Fruit fly (Drosophila melanogaster) whole organism, embryonic: Measurements from ENCODE around the gene Miox.

Experiments
- Asciz ChIP-seq: fragments of 200-800 bp; sonication (Bioruptor generic); optimal IDR thresholded peaks from 2 replicates; lab custom pipeline; 2017; ENCODE audit warnings: missing biosample characterization, mild to moderate bottlenecking, missing genetic modification characterization, missing genetic modification reagents
- BEAF-32 ChIP-seq: fragments of 200-800 bp; sonication (Bioruptor generic); optimal IDR thresholded peaks from 3 replicates; lab custom pipeline; 2017; ENCODE audit warnings: missing biosample characterization, missing genetic modification characterization, mild to moderate bottlenecking, moderate library complexity, missing genetic modification reagents
- CG10565 ChIP-seq: fragments of 200-800 bp; sonication (Bioruptor generic); optimal IDR thresholded peaks from 3 replicates; lab custom pipeline; 2016; ENCODE audit warnings: missing biosample characterization, mild to moderate bottlenecking, missing genetic modification characterization
- CG11560 ChIP-seq: fragments of 200-800 bp; sonication (Bioruptor generic); IDR thresholded peaks from 3 replicates; pipeline ENCODE4 v1.3.6; 2022; ENCODE audit warnings: missing biosample characterization, missing genetic modification characterization
- CG13287 ChIP-seq: fragments of 200-800 bp; sonication (Bioruptor generic); IDR thresholded peaks from 2 replicates; pipeline ENCODE4 v1.3.6; 2022; ENCODE audit warnings: missing biosample characterization, missing genetic modification characterization; ENCODE audit not compliant: partially characterized antibody
- CG14710 ChIP-seq: fragments of 200-800 bp; sonication (Bioruptor generic); optimal IDR thresholded peaks from 3 replicates; lab custom pipeline; 2019; ENCODE audit warnings: missing biosample characterization, mild to moderate bottlenecking, missing genetic modification characterization, moderate library complexity
- CG1647 ChIP-seq: fragments of 200-800 bp; sonication (Bioruptor generic); optimal IDR thresholded peaks from 3 replicates; lab custom pipeline; 2016; ENCODE audit warnings: missing biosample characterization, missing genetic modification characterization
- CG17385 ChIP-seq: fragments of 200-800 bp; sonication (Bioruptor generic); optimal IDR thresholded peaks from 3 replicates; lab custom pipeline; 2018; ENCODE audit warnings: missing biosample characterization, mild to moderate bottlenecking, missing genetic modification characterization
- CG32767 ChIP-seq: fragments of 200-800 bp; sonication (Bioruptor generic); IDR thresholded peaks from 2 replicates; pipeline ENCODE4 v1.3.6; 2022; ENCODE audit warnings: missing biosample characterization, missing genetic modification characterization
- CG34422 ChIP-seq: fragments of 200-800 bp; sonication (Bioruptor generic); IDR thresholded peaks from 3 replicates; pipeline ENCODE4 v1.3.6; 2022; ENCODE audit warnings: missing biosample characterization, missing genetic modification characterization
- CG4617 ChIP-seq: fragments of 200-800 bp; sonication (Bioruptor generic); optimal IDR thresholded peaks from 3 replicates; lab custom pipeline; 2016; ENCODE audit warnings: missing biosample characterization, missing genetic modification characterization, borderline replicate concordance
- CG6272 ChIP-seq: fragments of 200-800 bp; sonication (Bioruptor generic); IDR thresholded peaks from 2 replicates; pipeline ENCODE4 v1.3.6; 2022; ENCODE audit warnings: missing biosample characterization, missing genetic modification characterization
- CG6654 ChIP-seq: fragments of 200-800 bp; sonication (Bioruptor generic); optimal IDR thresholded peaks from 2 replicates; lab custom pipeline; 2017; ENCODE audit warnings: missing biosample characterization, mild to moderate bottlenecking, missing genetic modification characterization
- CG6765 ChIP-seq: fragments of 200-800 bp; sonication (Bioruptor generic); optimal IDR thresholded peaks from 3 replicates; lab custom pipeline; 2017; ENCODE audit warnings: missing biosample characterization, mild to moderate bottlenecking, missing genetic modification characterization
- CG6791 ChIP-seq: fragments of 200-800 bp; sonication (Bioruptor generic); IDR thresholded peaks from 3 replicates; pipeline ENCODE4 v1.3.6; 2022; ENCODE audit warnings: missing biosample characterization, missing genetic modification characterization; ENCODE audit not compliant: partially characterized antibody
- CG8924 ChIP-seq: fragments of 200-800 bp; optimal IDR thresholded peaks from 3 replicates; lab custom pipeline; 2019; ENCODE audit warnings: missing biosample characterization, mild to moderate bottlenecking, missing genetic modification characterization, moderate library complexity
- CG9437 ChIP-seq: fragments of 200-800 bp; sonication (Bioruptor generic); optimal IDR thresholded peaks from 2 replicates; lab custom pipeline; 2018; ENCODE audit warnings: missing biosample characterization, mild to moderate bottlenecking, missing genetic modification characterization
- CG9797 ChIP-seq: fragments of 200-800 bp; sonication (Bioruptor generic); optimal IDR thresholded peaks from 3 replicates; lab custom pipeline; 2018; ENCODE audit warnings: missing biosample characterization, mild to moderate bottlenecking, missing genetic modification characterization
- CG9932 ChIP-seq: fragments of 200-800 bp; sonication (Bioruptor generic); IDR thresholded peaks from 2 replicates; pipeline ENCODE4 v1.3.6; 2022; ENCODE audit warnings: missing biosample characterization, missing genetic modification characterization
- CkIIα-i1 ChIP-seq: fragments of 200-800 bp; sonication (Bioruptor generic); IDR thresholded peaks from 2 replicates; pipeline ENCODE4 v1.3.6; 2022; ENCODE audit warnings: missing biosample characterization, missing genetic modification characterization
- Deaf1 ChIP-seq: fragments of 200-800 bp; optimal IDR thresholded peaks from 3 replicates; lab custom pipeline; 2019; ENCODE audit warnings: missing biosample characterization, mild to moderate bottlenecking, missing genetic modification characterization, moderate library complexity
- Dek ChIP-seq: fragments of 200-800 bp; sonication (Bioruptor generic); optimal IDR thresholded peaks from 3 replicates; lab custom pipeline; 2019; ENCODE audit warnings: missing biosample characterization, mild to moderate bottlenecking, missing genetic modification characterization, moderate library complexity
- Dll ChIP-seq: fragments of 200-800 bp; sonication (Bioruptor generic); IDR thresholded peaks from 4 replicates; pipeline ENCODE4 v1.3.6; 2022; ENCODE audit warnings: missing biosample characterization, missing genetic modification characterization; ENCODE audit not compliant: partially characterized antibody
- Doc2 ChIP-seq: fragments of 200-800 bp; sonication (Bioruptor generic); IDR thresholded peaks from 2 replicates; pipeline ENCODE4 v1.3.6; 2022; ENCODE audit warnings: missing biosample characterization, missing genetic modification characterization
- Dp ChIP-seq: fragments of 200-800 bp; sonication (Bioruptor generic); optimal IDR thresholded peaks from 2 replicates; lab custom pipeline; 2018; ENCODE audit warnings: missing biosample characterization, mild to moderate bottlenecking, missing genetic modification characterization, moderate library complexity
- E2f2 ChIP-seq: fragments of 200-800 bp; sonication (Bioruptor generic); IDR thresholded peaks from 2 replicates; pipeline ENCODE4 v1.3.6; 2022; ENCODE audit warnings: missing biosample characterization, missing genetic modification characterization
- Ets65A ChIP-seq: fragments of 200-800 bp; sonication (Bioruptor generic); peaks from one replicate; lab custom pipeline; 2016; ENCODE audit warnings: missing biosample characterization, missing genetic modification characterization
- Ets97D ChIP-seq: fragments of 200-800 bp; sonication (Bioruptor generic); optimal IDR thresholded peaks from 3 replicates; lab custom pipeline; 2016; ENCODE audit warnings: missing biosample characterization, missing genetic modification characterization
- HHEX ChIP-seq: fragments of 200-800 bp; sonication (Bioruptor generic); optimal IDR thresholded peaks from 3 replicates; lab custom pipeline; 2017; ENCODE audit warnings: missing biosample characterization, mild to moderate bottlenecking, missing genetic modification characterization, missing genetic modification reagents
- Lhr ChIP-seq: fragments of 200-800 bp; sonication (Bioruptor generic); optimal IDR thresholded peaks from 3 replicates; lab custom pipeline; 2017; ENCODE audit warnings: mild to moderate bottlenecking, missing biosample characterization, missing genetic modification reagents, missing genetic modification characterization
- MBD-R2 ChIP-seq: fragments of 200-800 bp; sonication (Bioruptor generic); IDR thresholded peaks from 2 replicates; pipeline ENCODE4 v1.3.6; 2022; ENCODE audit warnings: missing biosample characterization, missing genetic modification characterization
- Myb ChIP-seq: fragments of 200-800 bp; sonication (Bioruptor generic); optimal IDR thresholded peaks from 2 replicates; lab custom pipeline; 2016; ENCODE audit warnings: missing biosample characterization, missing genetic modification characterization
- Sox100B ChIP-seq: fragments of 200-800 bp; sonication (Bioruptor generic); optimal IDR thresholded peaks from 3 replicates; lab custom pipeline; 2018; ENCODE audit warnings: missing biosample characterization, mild to moderate bottlenecking, missing genetic modification characterization
- Tbp ChIP-seq: fragments of >200 bp; optimal IDR thresholded peaks from 2 replicates; lab custom pipeline; 2018; ENCODE audit warnings: missing biosample characterization, missing genetic modification characterization
- Vsx1 ChIP-seq: fragments of 200-800 bp; sonication (Bioruptor generic); optimal IDR thresholded peaks from 2 replicates; lab custom pipeline; 2017; ENCODE audit warnings: missing biosample characterization, mild to moderate bottlenecking, missing genetic modification characterization, missing genetic modification reagents
- bigmax ChIP-seq: fragments of 200-800 bp; sonication (Bioruptor generic); optimal IDR thresholded peaks from 2 replicates; lab custom pipeline; 2018; ENCODE audit warnings: missing biosample characterization, mild to moderate bottlenecking, missing genetic modification characterization
- disco-r ChIP-seq: fragments of 200-800 bp; sonication (Bioruptor generic); optimal IDR thresholded peaks from 2 replicates; lab custom pipeline; 2016; ENCODE audit warnings: missing biosample characterization, missing genetic modification characterization
- dmrt99B ChIP-seq: fragments of 200-800 bp; sonication (Bioruptor generic); optimal IDR thresholded peaks from 2 replicates; lab custom pipeline; 2018; ENCODE audit warnings: missing biosample characterization, mild to moderate bottlenecking, missing genetic modification characterization, moderate library complexity
- fru ChIP-seq: fragments of >200 bp; optimal IDR thresholded peaks from 2 replicates; lab custom pipeline; 2017
- gfzf ChIP-seq: fragments of 200-800 bp; sonication (Bioruptor generic); optimal IDR thresholded peaks from 2 replicates; lab custom pipeline; 2016; ENCODE audit warnings: missing biosample characterization, mild to moderate bottlenecking, missing genetic modification characterization, moderate library complexity
- grau ChIP-seq: fragments of 200-800 bp; optimal IDR thresholded peaks from 3 replicates; lab custom pipeline; 2019; ENCODE audit warnings: missing biosample characterization, mild to moderate bottlenecking, missing genetic modification characterization, moderate library complexity
- nmo ChIP-seq: fragments of 200-800 bp; sonication (Bioruptor generic); optimal IDR thresholded peaks from 2 replicates; lab custom pipeline; 2018; ENCODE audit warnings: missing biosample characterization, mild to moderate bottlenecking, missing genetic modification characterization, moderate library complexity
- pzg ChIP-seq: fragments of 200-800 bp; sonication (Bioruptor generic); optimal IDR thresholded peaks from 3 replicates; lab custom pipeline; 2018; ENCODE audit warnings: missing biosample characterization, mild to moderate bottlenecking, missing genetic modification characterization, moderate library complexity
- stwl ChIP-seq: fragments of 200-800 bp; sonication (Bioruptor generic); optimal IDR thresholded peaks from 3 replicates; lab custom pipeline; 2018; ENCODE audit warnings: missing biosample characterization, mild to moderate bottlenecking, missing genetic modification characterization, moderate library complexity
- sug ChIP-seq: fragments of 200-800 bp; optimal IDR thresholded peaks from 2 replicates; lab custom pipeline; 2019; ENCODE audit warnings: missing biosample characterization, mild to moderate bottlenecking, missing genetic modification characterization, moderate library complexity
- unpg ChIP-seq: fragments of 200-800 bp; sonication (Bioruptor generic); optimal IDR thresholded peaks from 3 replicates; lab custom pipeline; 2018; ENCODE audit warnings: missing biosample characterization, mild to moderate bottlenecking, missing genetic modification characterization, moderate library complexity
- wor ChIP-seq: fragments of 200-800 bp; sonication (Bioruptor generic); IDR thresholded peaks from 2 replicates; pipeline ENCODE4 v1.3.6; 2022; ENCODE audit warnings: missing biosample characterization, missing genetic modification characterization
- zf30C ChIP-seq: fragments of 200-800 bp; sonication (Bioruptor generic); optimal IDR thresholded peaks from 3 replicates; lab custom pipeline; 2018; ENCODE audit warnings: missing biosample characterization, mild to moderate bottlenecking, missing genetic modification characterization

Miox gene

dm6 chr3L:12193485-12193884 lies 8.7 kb downstream of the Miox start, which contains the start of gene thoc6:
Gene thoc6 (minus strand): TSS chr3L:12193688.
- TF ChIP-seq wor (GFP tag; lab: Robert Waterston, UW) (no peak), Lhr (GFP tag; lab: Kevin White, UChicago) (peak; percentile 16), sug (no peak), CG32767 (GFP tag; lab: Robert Waterston, UW) (no peak), MBD-R2 (GFP tag; lab: Robert Waterston, UW) (peak; percentile 77), disco-r (no peak), CG13287 (GFP tag; lab: Robert Waterston, UW) (peak; percentile 30; the same call in 1 of the 2 replicates), Ets65A (GFP tag; lab: Kevin White, UChicago) (peak; percentile 44), CG6765 (GFP tag; lab: Kevin White, UChicago) (no peak), bigmax (GFP tag; lab: Kevin White, UChicago) (peak; percentile 38), fru (no peak), CG9797 (GFP tag; lab: Kevin White, UChicago) (peak; percentile 56), dmrt99B (no peak), Doc2 (GFP tag; lab: Robert Waterston, UW) (no peak), CG6791 (GFP tag; lab: Robert Waterston, UW) (no peak), Dp (GFP tag; lab: Kevin White, UChicago) (peak; percentile 54), E2f2 (GFP tag; lab: Robert Waterston, UW) (0 out of 2 replicates have a peak, but pooled peaks have one; percentile 38), grau (tag; lab: Kevin White, UChicago) (no peak), CG10565 (GFP tag; lab: Kevin White, UChicago) (no peak), zf30C (GFP tag; lab: Kevin White, UChicago) (no peak), CkIIα-i1 (GFP tag; lab: Robert Waterston, UW) (no peak), Vsx1 (peak; percentile 9), HHEX (GFP tag; lab: Kevin White, UChicago) (no peak), Myb (GFP tag; lab: Kevin White, UChicago) (peak; percentile 91), CG1647 (GFP tag; lab: Kevin White, UChicago) (no peak), CG8924 (tag; lab: Kevin White, UChicago) (no peak), CG9932 (GFP tag; lab: Robert Waterston, UW) (no peak), Dek (tag; lab: Kevin White, UChicago) (no peak), unpg (GFP tag; lab: Kevin White, UChicago) (no peak), CG34422 (peak; percentile 19; the same call in 1 of the 3 replicates), CG6654 (GFP tag; lab: Kevin White, UChicago) (no peak), CG11560 (tag; lab: Robert Waterston, UW) (no peak), CG14710 (tag; lab: Kevin White, UChicago) (no peak), stwl (peak; percentile 69), Sox100B (GFP tag; lab: Kevin White, UChicago) (no peak), CG9437 (GFP tag; lab: Kevin White, UChicago) (peak; percentile 99), CG4617 (peak; percentile 7), BEAF-32 (GFP tag; lab: Kevin White, UChicago) (peak; percentile 21), CG6272 (GFP tag; lab: Robert Waterston, UW) (no peak), gfzf (GFP tag; lab: Kevin White, UChicago) (peak; percentile 75), pzg (GFP tag; lab: Kevin White, UChicago) (peak; percentile 58), Asciz (GFP tag; lab: Kevin White, UChicago) (no peak), CG17385 (GFP tag; lab: Kevin White, UChicago) (no peak), Tbp (GFP tag; lab: Kevin White, UChicago) (no peak), Deaf1 (tag; lab: Kevin White, UChicago) (no peak), nmo (GFP tag; lab: Kevin White, UChicago) (no peak), Ets97D (peak; percentile 7), Dll (GFP tag; lab: Robert Waterston, UW) (0 out of 4 replicates have a peak, but pooled peaks have one; percentile 25)
